Worm (Caenorhabditis elegans) whole organism, L4/young adult: ENCODE results near the gene Y51B9A.6.

Experiments used
- dao-5 ChIP-seq: sonication (generic microtip); optimal IDR thresholded peaks from 2 replicates; lab custom pipeline; 2016; ENCODE audit warnings: missing genotype, missing genetic modification characterization, moderate library complexity, missing compliant biosample characterization
- him-1 ChIP-seq: sonication (generic microtip); optimal IDR thresholded peaks from 2 replicates; lab custom pipeline; 2016; ENCODE audit warnings: missing genotype, missing genetic modification reagents, missing genetic modification characterization, missing compliant biosample characterization

ce11 chrII:9398370-9398901 is 4.6 kb downstream of the Y51B9A.6 start, which contains the start of the genes Y51B9A.14 and Y51B9A.8:
- TF ChIP-seq him-1 (tag; lab: Kevin White, UChicago) (no peak), dao-5 (tag; lab: Kevin White, UChicago) (no peak)
